Worm (Caenorhabditis elegans): ENCODE measurements around the gene str-150.

The str-150 gene

DNA sequence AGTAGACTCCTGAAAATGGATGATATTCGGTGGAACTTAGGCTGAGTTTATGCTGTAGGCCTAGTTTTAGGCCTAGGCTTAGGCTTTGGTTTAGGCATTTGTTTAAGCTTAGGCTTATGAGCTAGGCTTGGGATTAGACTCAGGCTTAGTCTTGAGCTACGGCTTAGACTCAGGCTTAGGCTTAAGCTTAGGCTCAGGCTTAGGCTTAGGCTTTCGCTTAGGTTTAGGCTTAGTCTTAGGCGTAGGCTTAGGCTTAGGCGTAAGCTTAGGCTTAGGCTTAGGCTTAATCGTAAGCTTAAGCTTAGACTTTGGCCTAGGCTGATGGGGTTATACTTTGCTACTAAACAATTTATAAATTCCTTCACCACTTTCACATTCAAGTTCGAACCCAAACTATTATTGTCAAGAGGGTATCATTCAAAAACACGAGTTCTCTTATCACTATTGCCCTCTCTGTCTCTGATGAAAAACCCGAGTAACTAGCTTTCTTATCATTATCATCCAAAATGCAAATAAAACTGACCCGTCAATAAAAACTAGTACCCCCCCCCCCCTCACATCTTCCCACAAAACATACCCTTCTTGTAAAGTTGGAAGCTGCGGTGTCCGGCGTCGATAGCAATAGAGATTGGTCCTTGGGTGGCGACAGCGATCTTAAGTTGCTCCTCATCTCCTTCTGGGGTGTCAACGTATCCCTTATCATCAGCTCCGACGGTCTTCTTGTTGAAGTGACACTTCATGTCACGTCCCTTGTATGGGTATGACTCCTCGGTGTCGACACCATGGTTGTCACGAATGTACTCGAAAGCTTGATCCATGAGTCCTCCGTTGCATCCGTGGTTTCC lies 10.1 kb downstream of the str-150 start (continued):
- TF ChIP-seq tra-1 (GFP tag; IDR thresholded peaks at IDR 0.05) (peak; percentile 52; the same call in 1 of the 2 replicates), lir-3 (tag; optimal IDR thresholded peaks at IDR 0.05) (no peak), snpc-4 (tag; optimal IDR thresholded peaks at IDR 0.05) (no peak), skn-1 (tag; optimal IDR thresholded peaks at IDR 0.05) (no peak), D1046.2 (GFP tag; IDR thresholded peaks at IDR 0.05) (no peak), dpl-1 (GFP tag; optimal IDR thresholded peaks at IDR 0.05) (no peak), zip-2 (tag; optimal IDR thresholded peaks at IDR 0.05) (no peak), Y5F2A.4 (GFP tag; optimal IDR thresholded peaks at IDR 0.05) (no peak), spr-1 (tag; optimal IDR thresholded peaks at IDR 0.05) (no peak), jun-1 (tag; optimal IDR thresholded peaks at IDR 0.05) (no peak), unc-62 (GFP tag; optimal IDR thresholded peaks at IDR 0.05 in 1 of 2) (peak; percentile 2 to 84), unc-62 (tag; optimal IDR thresholded peaks at IDR 0.05) (no peak), ceh-28 (tag; optimal IDR thresholded peaks at IDR 0.05) (no peak), hif-1 (tag; optimal IDR thresholded peaks at IDR 0.05) (no peak), lin-38 (GFP tag; IDR thresholded peaks at IDR 0.05) (0 out of 2 replicates have a peak, but pooled peaks have one; percentile 22), set-16 (GFP tag; IDR thresholded peaks at IDR 0.05) (no peak), R02D3.7 (tag; optimal IDR thresholded peaks at IDR 0.05) (no peak), mxl-3 (GFP tag; optimal IDR thresholded peaks at IDR 0.05) (no peak), zfp-2 (tag; optimal IDR thresholded peaks at IDR 0.05) (no peak), ceh-32 (tag; optimal IDR thresholded peaks at IDR 0.05; ENCODE audit: poor library complexity) (no peak), mep-1 (tag; optimal IDR thresholded peaks at IDR 0.05) (no peak), daf-8 (GFP tag; IDR thresholded peaks at IDR 0.05) (no peak), pqm-1 (tag; optimal IDR thresholded peaks at IDR 0.05) (peak; percentile 81), nhr-237 (tag; optimal IDR thresholded peaks at IDR 0.05) (no peak), lsy-2 (tag; optimal IDR thresholded peaks at IDR 0.05) (no peak), madf-5 (GFP tag; IDR thresholded peaks at IDR 0.05) (no peak), ztf-11 (tag; optimal IDR thresholded peaks at IDR 0.05) (no peak), dmd-6 (GFP tag; IDR thresholded peaks at IDR 0.05) (peak; percentile 63), arid-1 (GFP tag; conservative IDR thresholded peaks at IDR 0.05) (no peak), ctbp-1 (GFP tag; IDR thresholded peaks at IDR 0.05) (no peak), mxl-2 (GFP tag; conservative IDR thresholded peaks at IDR 0.05) (no peak), lin-15B (tag; optimal IDR thresholded peaks at IDR 0.05) (no peak), Y105C5A.15 (GFP tag; IDR thresholded peaks at IDR 0.05) (0 out of 2 replicates have a peak, but pooled peaks have one; percentile 14), aha-1 (tag) (no peak), Y75B8A.6 (GFP tag; IDR thresholded peaks at IDR 0.05) (no peak), F26F4.8 (GFP tag; conservative IDR thresholded peaks at IDR 0.05) (no peak), zag-1 (tag; optimal IDR thresholded peaks at IDR 0.05) (no peak), gei-8 (GFP tag; optimal IDR thresholded peaks at IDR 0.05) (no peak), snpc-1.2 (GFP tag; IDR thresholded peaks at IDR 0.05) (no peak), ztf-7 (tag; optimal IDR thresholded peaks at IDR 0.05) (no peak), fkh-10 (GFP tag; optimal IDR thresholded peaks at IDR 0.05) (no peak), mes-2 (tag; optimal IDR thresholded peaks at IDR 0.05; ENCODE audit: poor library complexity, severe bottlenecking) (no peak), nhr-41 (GFP tag; IDR thresholded peaks at IDR 0.05) (no peak), aly-2 (tag; optimal IDR thresholded peaks at IDR 0.05) (no peak), hmg-1.1 (GFP tag; IDR thresholded peaks at IDR 0.05) (no peak), nhr-11 (tag; optimal IDR thresholded peaks at IDR 0.05) (no peak), mdt-29 (GFP tag; IDR thresholded peaks at IDR 0.05) (peak; percentile 10; the same call in 1 of the 2 replicates), vab-7 (GFP tag; IDR thresholded peaks at IDR 0.05) (no peak), lin-39 (tag; optimal IDR thresholded peaks at IDR 0.05) (no peak), rbr-2 (tag; optimal IDR thresholded peaks at IDR 0.05) (no peak), zip-11 (GFP tag; IDR thresholded peaks at IDR 0.05) (no peak)

Measured in whole organism, L4 larva.